Fruit fly (Drosophila melanogaster): ENCODE data around the gene CG8353.

CG8353 gene

dm6 chr2L:8212666-8213270 is 1.1 kb upstream of the CG8353 start, which contains the start of the genes CG8372 and CG8360 (continued):
- peak; percentile 98 for TF ChIP-seq CG10147 (GFP tag; optimal IDR thresholded peaks at IDR 0.05)
- peak; percentile 98 for TF ChIP-seq CG8290 (GFP tag; optimal IDR thresholded peaks at IDR 0.05)
- TF ChIP-seq CG8290 (tag; optimal IDR thresholded peaks at IDR 0.05), result peak; percentile 89 to 97
- peak; percentile 99 for TF ChIP-seq mirr (GFP tag; optimal IDR thresholded peaks at IDR 0.05)
- peak; percentile 99 for TF ChIP-seq dpn (GFP tag; optimal IDR thresholded peaks at IDR 0.05)
- peak; percentile 48; the same call in 1 of the 2 replicates for TF ChIP-seq unc-4 (GFP tag; IDR thresholded peaks at IDR 0.05; ENCODE audit: partially characterized antibody)
- peak; percentile 98 for TF ChIP-seq CG10209 (GFP tag; optimal IDR thresholded peaks at IDR 0.05)
- TF ChIP-seq tap (tag; optimal IDR thresholded peaks at IDR 0.05), result peak; percentile 98
- TF ChIP-seq ATbp (GFP tag; optimal IDR thresholded peaks at IDR 0.05), result peak; percentile 98
- TF ChIP-seq CG3995 (GFP tag; optimal IDR thresholded peaks at IDR 0.05), result peak; percentile 93
- peak; percentile 18 for TF ChIP-seq Kr (GFP tag; optimal IDR thresholded peaks at IDR 0.05)
- peak; percentile 96 for TF ChIP-seq CG7271 (tag; optimal IDR thresholded peaks at IDR 0.05)
- peak; percentile 97 for TF ChIP-seq CG4328 (GFP tag; optimal IDR thresholded peaks at IDR 0.05)
- TF ChIP-seq CG15479 (GFP tag; optimal IDR thresholded peaks at IDR 0.05), result peak; percentile 68
- TF ChIP-seq CG17361 (GFP tag; IDR thresholded peaks at IDR 0.05), result peak; percentile 97
- peak; percentile 95 for TF ChIP-seq ewg (GFP tag; optimal IDR thresholded peaks at IDR 0.05)
- TF ChIP-seq prd (optimal IDR thresholded peaks at IDR 0.05), result no peak
- peak; percentile 100 for TF ChIP-seq prd (GFP tag; IDR thresholded peaks at IDR 0.05)
- TF ChIP-seq NfI (GFP tag; optimal IDR thresholded peaks at IDR 0.05), result peak; percentile 99
- peak; percentile 99 for TF ChIP-seq CG14050 (GFP tag; IDR thresholded peaks at IDR 0.05)
- TF ChIP-seq Dad (GFP tag; optimal IDR thresholded peaks at IDR 0.05), result peak; percentile 99
- TF ChIP-seq NC2β (GFP tag; optimal IDR thresholded peaks at IDR 0.05), result peak; percentile 98
- TF ChIP-seq pros (GFP tag; optimal IDR thresholded peaks at IDR 0.05), result peak; percentile 65
- peak; percentile 99 for TF ChIP-seq CG2889 (GFP tag; IDR thresholded peaks at IDR 0.05)
- TF ChIP-seq vvl (GFP tag; IDR thresholded peaks at IDR 0.05), result peak; percentile 100
- TF ChIP-seq sc (optimal IDR thresholded peaks at IDR 0.05), result no peak
- peak; percentile 96 for TF ChIP-seq sc (GFP tag; optimal IDR thresholded peaks at IDR 0.05)
- peak; percentile 74 for TF ChIP-seq Dll (GFP tag; IDR thresholded peaks at IDR 0.05; ENCODE audit: partially characterized antibody)
- peak; percentile 98 for TF ChIP-seq Fer3 (tag; optimal IDR thresholded peaks at IDR 0.05)
- peak; percentile 99 for TF ChIP-seq bab2 (GFP tag; optimal IDR thresholded peaks at IDR 0.05)
- TF ChIP-seq az2 (GFP tag; optimal IDR thresholded peaks at IDR 0.05), result peak; percentile 99
- TF ChIP-seq chinmo (GFP tag; IDR thresholded peaks at IDR 0.05; ENCODE audit: partially characterized antibody), result 0 out of 4 replicates have a peak, but pooled peaks have one; percentile 73
- peak in 1 of 2 experiments; percentile 46 for TF ChIP-seq eve (GFP tag; optimal IDR thresholded peaks at IDR 0.05)
- peak; percentile 95 for TF ChIP-seq CG6683 (GFP tag; optimal IDR thresholded peaks at IDR 0.05)
- TF ChIP-seq CG12219 (GFP tag; optimal IDR thresholded peaks at IDR 0.05), result peak; percentile 98
- peak; percentile 90 for TF ChIP-seq TFAM (GFP tag; optimal IDR thresholded peaks at IDR 0.05)
- TF ChIP-seq wdn (GFP tag; IDR thresholded peaks at IDR 0.05), result peak; percentile 97
- TF ChIP-seq CG16863 (GFP tag; optimal IDR thresholded peaks at IDR 0.05), result peak; percentile 99
- peak; percentile 96 for TF ChIP-seq fd3F (GFP tag; optimal IDR thresholded peaks at IDR 0.05)
- TF ChIP-seq Eip74EF (GFP tag; optimal IDR thresholded peaks at IDR 0.05), result peak in 1 of 2 experiments; percentile 96
- TF ChIP-seq CG10321 (GFP tag; IDR thresholded peaks at IDR 0.05), result peak; percentile 88
- TF ChIP-seq gcm (GFP tag; optimal IDR thresholded peaks at IDR 0.05), result peak; percentile 98
- peak; percentile 98 for TF ChIP-seq dmrt99B (tag; optimal IDR thresholded peaks at IDR 0.05)
- peak in 1 of 2 experiments; percentile 89 for TF ChIP-seq Hr78 (GFP tag; optimal IDR thresholded peaks at IDR 0.05)
- TF ChIP-seq CG15073 (GFP tag; optimal IDR thresholded peaks at IDR 0.05), result peak; percentile 92
- peak; percentile 99 for TF ChIP-seq repo (GFP tag; optimal IDR thresholded peaks at IDR 0.05)
- peak; percentile 100 for TF ChIP-seq Ets65A (GFP tag)
- TF ChIP-seq Poxn (GFP tag; IDR thresholded peaks at IDR 0.05), result peak; percentile 91
- peak; percentile 99 for TF ChIP-seq CG11723 (GFP tag; optimal IDR thresholded peaks at IDR 0.05)

All from whole organism, embryonic.